Worm (Caenorhabditis elegans) whole organism, L3 larva: ENCODE measurements around the gene plc-1.

Experiments
- elt-2 ChIP-seq: sonication (generic microtip); optimal IDR thresholded peaks from 2 replicates; lab custom pipeline; 2016; ENCODE audit warnings: missing genetic modification reagents, mild to moderate bottlenecking, missing genetic modification characterization, missing compliant biosample characterization
- elt-3 ChIP-seq, 3 experiments: fragments of 150-350 bp in 1 of 3; sonication (generic microtip) in 2 of 3; optimal IDR thresholded peaks; 2 replicates in 2 of 3; 4 replicates in 1 of 3; lab custom pipeline; 2014 to 2017; ENCODE audit warnings: missing biosample characterization in 3 of 3, missing genetic modification characterization in 3 of 3
- nhr-28 ChIP-seq: fragments of 150-350 bp; optimal IDR thresholded peaks from 2 replicates; lab custom pipeline; 2014; ENCODE audit warnings: missing biosample characterization, missing genetic modification characterization
- nhr-76 ChIP-seq: fragments of 150-350 bp; sonication (generic microtip); optimal IDR thresholded peaks from 5 replicates; lab custom pipeline; 2014; ENCODE audit warnings: missing biosample characterization, missing genetic modification characterization
- nhr-77 ChIP-seq: fragments of 150-350 bp; optimal IDR thresholded peaks from 2 replicates; lab custom pipeline; 2014; ENCODE audit warnings: missing biosample characterization, missing genetic modification characterization
- unc-62 ChIP-seq: fragments of 150-350 bp; sonication (generic microtip); optimal IDR thresholded peaks from 4 replicates; lab custom pipeline; 2014; ENCODE audit warnings: missing biosample characterization, missing genetic modification reagents, missing genetic modification characterization
- zag-1 ChIP-seq: fragments of 150-350 bp; optimal IDR thresholded peaks from 2 replicates; lab custom pipeline; 2014; ENCODE audit warnings: missing biosample characterization, missing genetic modification characterization
- ztf-11 ChIP-seq: fragments of 150-350 bp; optimal IDR thresholded peaks from 2 replicates; lab custom pipeline; 2014; ENCODE audit warnings: missing biosample characterization, missing genetic modification characterization

DNA sequence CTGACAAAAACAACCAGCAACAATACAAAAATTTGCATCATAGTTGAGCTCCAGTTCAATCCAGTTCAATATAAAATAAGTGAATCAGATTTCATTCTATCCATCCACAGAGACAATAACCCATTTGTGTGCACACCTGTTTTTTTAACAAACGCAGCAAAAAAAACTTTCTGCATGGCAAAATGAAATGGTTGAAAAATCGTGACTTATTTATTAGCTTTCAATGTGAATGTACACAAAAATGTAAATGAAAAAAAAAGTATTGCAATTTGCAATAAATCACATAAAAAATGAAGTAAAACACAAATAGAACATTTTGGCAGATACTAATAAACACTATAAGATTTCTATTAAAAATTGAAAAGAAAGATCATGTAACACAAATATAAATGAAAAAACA lies 43.8 kb downstream of the plc-1 start, which contains the start of gene T05A10.6:
- no peak for TF ChIP-seq unc-62 (GFP tag; lab: Kevin White, UChicago)
- TF ChIP-seq elt-3 (tag; optimal IDR thresholded peaks at IDR 0.05; lab: Kevin White, UChicago) = no peak
- TF ChIP-seq zag-1 = no peak
- no peak for TF ChIP-seq ztf-11
- TF ChIP-seq nhr-76 (tag; lab: Kevin White, UChicago) = no peak
- TF ChIP-seq nhr-77 (tag; lab: Kevin White, UChicago) = no peak
- no peak for TF ChIP-seq nhr-28
- TF ChIP-seq elt-2 (tag; lab: Kevin White, UChicago) = no peak
